Fruit fly (Drosophila melanogaster) whole organism, embryonic: Measurements from ENCODE around the gene CG42823.

Source experiments
- Adf1 ChIP-seq: fragments of 200-800 bp; sonication (Bioruptor generic); IDR thresholded peaks from 2 replicates; pipeline ENCODE4 v1.3.6; 2022; ENCODE audit warnings: missing biosample characterization, missing genetic modification characterization
- BtbVII ChIP-seq: fragments of 200-800 bp; sonication (Bioruptor generic); optimal IDR thresholded peaks from 3 replicates; lab custom pipeline; 2017; ENCODE audit warnings: missing biosample characterization, mild to moderate bottlenecking, missing genetic modification characterization
- CG10366 ChIP-seq: fragments of 200-800 bp; sonication (Bioruptor generic); IDR thresholded peaks from 2 replicates; pipeline ENCODE4 v1.3.6; 2022; ENCODE audit warnings: missing biosample characterization, missing genetic modification characterization
- CG12219 ChIP-seq: fragments of 200-800 bp; sonication (Bioruptor generic); optimal IDR thresholded peaks from 3 replicates; lab custom pipeline; 2018; ENCODE audit warnings: missing biosample characterization, mild to moderate bottlenecking, missing genetic modification characterization
- CG17612 ChIP-seq: fragments of 200-800 bp; sonication (Bioruptor generic); IDR thresholded peaks from 2 replicates; pipeline ENCODE4 v1.3.6; 2022; ENCODE audit warnings: missing biosample characterization, missing genetic modification characterization
- CG17802 ChIP-seq: fragments of 200-800 bp; sonication (Bioruptor generic); optimal IDR thresholded peaks from 2 replicates; lab custom pipeline; 2018; ENCODE audit warnings: missing biosample characterization, mild to moderate bottlenecking, missing genetic modification characterization, moderate library complexity
- CG34224 ChIP-seq: fragments of 200-800 bp; sonication (Bioruptor generic); IDR thresholded peaks from 3 replicates; pipeline ENCODE4 v1.3.6; 2022; ENCODE audit warnings: missing biosample characterization, missing genetic modification characterization; ENCODE audit not compliant: partially characterized antibody
- CG34376 ChIP-seq: fragments of 200-800 bp; sonication (Bioruptor generic); optimal IDR thresholded peaks from 2 replicates; lab custom pipeline; 2018; ENCODE audit warnings: missing biosample characterization, mild to moderate bottlenecking, missing genetic modification characterization
- CG8359 ChIP-seq: fragments of 200-800 bp; sonication (Bioruptor generic); optimal IDR thresholded peaks from 2 replicates; lab custom pipeline; 2017; ENCODE audit warnings: missing biosample characterization, mild to moderate bottlenecking, missing genetic modification characterization, borderline replicate concordance
- CG8944 ChIP-seq: fragments of 200-800 bp; sonication (Bioruptor generic); optimal IDR thresholded peaks from 3 replicates; lab custom pipeline; 2016; ENCODE audit warnings: missing biosample characterization, missing genetic modification characterization
- CG9609 ChIP-seq: fragments of 200-800 bp; sonication (Bioruptor generic); optimal IDR thresholded peaks from 3 replicates; lab custom pipeline; 2016; ENCODE audit warnings: missing biosample characterization, missing genetic modification characterization
- CG9817 ChIP-seq: fragments of 200-800 bp; sonication (Bioruptor generic); optimal IDR thresholded peaks from 2 replicates; lab custom pipeline; 2018; ENCODE audit warnings: missing biosample characterization, mild to moderate bottlenecking, missing genetic modification characterization, moderate library complexity
- Camta ChIP-seq: fragments of 200-800 bp; sonication (Bioruptor generic); optimal IDR thresholded peaks from 2 replicates; lab custom pipeline; 2016; ENCODE audit warnings: missing biosample characterization, missing genetic modification characterization
- D19A ChIP-seq: fragments of 200-800 bp; optimal IDR thresholded peaks from 3 replicates; lab custom pipeline; 2019; ENCODE audit warnings: missing biosample characterization, mild to moderate bottlenecking, missing genetic modification characterization, moderate library complexity
- Ets65A ChIP-seq: fragments of 200-800 bp; sonication (Bioruptor generic); peaks from one replicate; lab custom pipeline; 2016; ENCODE audit warnings: missing biosample characterization, missing genetic modification characterization
- Hr3 ChIP-seq: fragments of 200-800 bp; sonication (Bioruptor generic); optimal IDR thresholded peaks from 3 replicates; lab custom pipeline; 2016; ENCODE audit warnings: missing biosample characterization, missing genetic modification characterization
- Hr78 ChIP-seq, 2 experiments: fragments of 200-800 bp in 1 of 2; fragments of >200 bp in 1 of 2; sonication (Bioruptor generic) in 1 of 2; optimal IDR thresholded peaks; 2 replicates each; lab custom pipeline; 2017 to 2019; ENCODE audit warnings: missing biosample characterization in 2 of 2, missing genetic modification characterization in 2 of 2, mild to moderate bottlenecking in 1 of 2, moderate library complexity in 1 of 2
- Jarid2 ChIP-seq: fragments of 200-800 bp; sonication (Bioruptor generic); optimal IDR thresholded peaks from 3 replicates; lab custom pipeline; 2017; ENCODE audit warnings: mild to moderate bottlenecking, missing biosample characterization, missing genetic modification reagents, missing genetic modification characterization
- MBD-R2 ChIP-seq: fragments of 200-800 bp; sonication (Bioruptor generic); IDR thresholded peaks from 2 replicates; pipeline ENCODE4 v1.3.6; 2022; ENCODE audit warnings: missing biosample characterization, missing genetic modification characterization
- Meics ChIP-seq: fragments of 200-800 bp; sonication (Bioruptor generic); optimal IDR thresholded peaks from 2 replicates; lab custom pipeline; 2017; ENCODE audit warnings: missing biosample characterization, mild to moderate bottlenecking, missing genetic modification characterization
- NK7.1 ChIP-seq: fragments of 200-800 bp; sonication (Bioruptor generic); optimal IDR thresholded peaks from 3 replicates; lab custom pipeline; 2016; ENCODE audit warnings: missing biosample characterization, missing genetic modification characterization
- NfI ChIP-seq: fragments of 200-800 bp; sonication (Bioruptor generic); optimal IDR thresholded peaks from 3 replicates; lab custom pipeline; 2018; ENCODE audit warnings: missing biosample characterization, mild to moderate bottlenecking, missing genetic modification characterization, moderate library complexity
- Ptx1 ChIP-seq: fragments of 200-800 bp; sonication (Bioruptor generic); IDR thresholded peaks from 2 replicates; pipeline ENCODE4 v1.3.6; 2022; ENCODE audit warnings: missing biosample characterization, missing genetic modification characterization
- Sin3A ChIP-seq: fragments of >200 bp; optimal IDR thresholded peaks from 2 replicates; lab custom pipeline; 2018
- YL-1 ChIP-seq: fragments of 200-800 bp; sonication (Bioruptor generic); optimal IDR thresholded peaks from 3 replicates; lab custom pipeline; 2017; ENCODE audit warnings: missing biosample characterization, mild to moderate bottlenecking, missing genetic modification characterization
- abd-A ChIP-seq: fragments of 200-800 bp; sonication (Bioruptor generic); optimal IDR thresholded peaks from 3 replicates; lab custom pipeline; 2019; ENCODE audit warnings: missing biosample characterization, mild to moderate bottlenecking, missing genetic modification characterization, moderate library complexity
- ash1 ChIP-seq: fragments of 200-800 bp; sonication (Bioruptor generic); optimal IDR thresholded peaks from 2 replicates; lab custom pipeline; 2018; ENCODE audit warnings: missing biosample characterization, mild to moderate bottlenecking, missing genetic modification characterization
- bigmax ChIP-seq: fragments of 200-800 bp; sonication (Bioruptor generic); optimal IDR thresholded peaks from 2 replicates; lab custom pipeline; 2018; ENCODE audit warnings: missing biosample characterization, mild to moderate bottlenecking, missing genetic modification characterization
- btn ChIP-seq: fragments of 200-800 bp; sonication (Bioruptor generic); optimal IDR thresholded peaks from 2 replicates; lab custom pipeline; 2016; ENCODE audit warnings: missing biosample characterization, missing genetic modification characterization
- dmrt99B ChIP-seq: fragments of 200-800 bp; sonication (Bioruptor generic); optimal IDR thresholded peaks from 2 replicates; lab custom pipeline; 2018; ENCODE audit warnings: missing biosample characterization, mild to moderate bottlenecking, missing genetic modification characterization, moderate library complexity
- ewg ChIP-seq: fragments of 200-800 bp; sonication (Bioruptor generic); optimal IDR thresholded peaks from 3 replicates; lab custom pipeline; 2017; ENCODE audit warnings: mild to moderate bottlenecking, missing biosample characterization, missing genetic modification reagents, missing genetic modification characterization
- grn ChIP-seq: fragments of 200-800 bp; sonication (Bioruptor generic); optimal IDR thresholded peaks from 3 replicates; lab custom pipeline; 2017; ENCODE audit warnings: missing biosample characterization, missing genetic modification characterization
- jigr1 ChIP-seq: fragments of 200-800 bp; sonication (Bioruptor generic); IDR thresholded peaks from 3 replicates; pipeline ENCODE4 v1.3.6; 2022; ENCODE audit warnings: missing biosample characterization, missing genetic modification characterization
- knrl ChIP-seq: fragments of 200-800 bp; sonication (Bioruptor generic); IDR thresholded peaks from 3 replicates; pipeline ENCODE4 v1.3.6; 2022; ENCODE audit warnings: missing biosample characterization, missing genetic modification characterization; ENCODE audit not compliant: partially characterized antibody
- lmd ChIP-seq: fragments of 200-800 bp; sonication (Bioruptor generic); IDR thresholded peaks from 2 replicates; pipeline ENCODE4 v1.3.6; 2022; ENCODE audit warnings: missing biosample characterization, missing genetic modification characterization
- mam ChIP-seq: fragments of 200-800 bp; sonication (Bioruptor generic); optimal IDR thresholded peaks from 3 replicates; lab custom pipeline; 2016; ENCODE audit warnings: missing biosample characterization, missing genetic modification characterization
- nau ChIP-seq: fragments of 200-800 bp; sonication (Bioruptor generic); optimal IDR thresholded peaks from 3 replicates; lab custom pipeline; 2017; ENCODE audit warnings: missing biosample characterization, mild to moderate bottlenecking, missing genetic modification characterization, missing genetic modification reagents
- nom ChIP-seq: fragments of 200-800 bp; sonication (Bioruptor generic); optimal IDR thresholded peaks from 2 replicates; lab custom pipeline; 2017; ENCODE audit warnings: missing biosample characterization, missing genetic modification characterization, mild to moderate bottlenecking, moderate library complexity, missing genetic modification reagents
- p53 ChIP-seq: fragments of 200-800 bp; sonication (Bioruptor generic); optimal IDR thresholded peaks from 2 replicates; lab custom pipeline; 2016; ENCODE audit warnings: missing biosample characterization, missing genetic modification characterization
- repo ChIP-seq: fragments of 200-800 bp; sonication (Bioruptor generic); optimal IDR thresholded peaks from 2 replicates; lab custom pipeline; 2016; ENCODE audit warnings: missing biosample characterization, missing genetic modification characterization
- shn ChIP-seq: fragments of 200-800 bp; sonication (Bioruptor generic); optimal IDR thresholded peaks from 3 replicates; lab custom pipeline; 2016; ENCODE audit warnings: missing biosample characterization, missing genetic modification characterization
- slbo ChIP-seq: fragments of 200-800 bp; sonication (Bioruptor generic); IDR thresholded peaks from 2 replicates; pipeline ENCODE4 v1.3.6; 2022; ENCODE audit warnings: missing biosample characterization, missing genetic modification characterization
- slou ChIP-seq: fragments of 200-800 bp; sonication (Bioruptor generic); optimal IDR thresholded peaks from 3 replicates; lab custom pipeline; 2016; ENCODE audit warnings: missing biosample characterization, missing genetic modification characterization
- stc ChIP-seq: fragments of 200-800 bp; sonication (Bioruptor generic); IDR thresholded peaks from 2 replicates; pipeline ENCODE4 v1.3.6; 2022; ENCODE audit warnings: missing biosample characterization, missing genetic modification characterization
- sug ChIP-seq: fragments of 200-800 bp; optimal IDR thresholded peaks from 2 replicates; lab custom pipeline; 2019; ENCODE audit warnings: missing biosample characterization, mild to moderate bottlenecking, missing genetic modification characterization, moderate library complexity
- tin ChIP-seq: fragments of 200-800 bp; sonication (Bioruptor generic); optimal IDR thresholded peaks from 3 replicates; lab custom pipeline; 2016; ENCODE audit warnings: missing biosample characterization, missing genetic modification characterization
- ttk ChIP-seq: fragments of 200-800 bp; sonication (Bioruptor generic); IDR thresholded peaks from 2 replicates; pipeline ENCODE4 v2.1.2; 2022; ENCODE audit warnings: missing biosample characterization, missing genetic modification characterization
- tx ChIP-seq: fragments of 200-800 bp; sonication (Bioruptor generic); optimal IDR thresholded peaks from 2 replicates; lab custom pipeline; 2016; ENCODE audit warnings: missing biosample characterization, missing genetic modification characterization
- zfh1 ChIP-seq: fragments of 200-800 bp; sonication (Bioruptor generic); IDR thresholded peaks from 3 replicates; pipeline ENCODE4 v1.3.6; 2022; ENCODE audit warnings: missing biosample characterization, missing genetic modification characterization

Gene CG42823

dm6 chr3R:17385329-17386019, 19.4 kb downstream of the CG42823 start (continued):
- TF ChIP-seq CG9817 (tag; lab: Kevin White, UChicago) = peak; percentile 38
- TF ChIP-seq CG17612 (GFP tag; lab: Robert Waterston, UW) = no peak; the same call in 1 of the 2 replicates
- TF ChIP-seq shn (GFP tag; lab: Kevin White, UChicago) = peak; percentile 22
- no peak for TF ChIP-seq Hr78 (GFP tag; optimal IDR thresholded peaks at IDR 0.05; lab: Kevin White, UChicago)
- peak; percentile 17 for TF ChIP-seq nau (GFP tag; lab: Kevin White, UChicago)
- TF ChIP-seq jigr1 (GFP tag; lab: Robert Waterston, UW) = 0 out of 3 replicates have a peak, but pooled peaks have one; percentile 11
- TF ChIP-seq lmd = peak; percentile 64; the same call in 1 of the 2 replicates
- peak; percentile 46; the same call in 1 of the 2 replicates for TF ChIP-seq CG10366 (GFP tag; lab: Robert Waterston, UW)
- peak; percentile 84 for TF ChIP-seq mam (GFP tag; lab: Kevin White, UChicago)
- peak; percentile 9 for TF ChIP-seq CG17802 (tag; lab: Kevin White, UChicago)
- peak; percentile 58; the same call in 1 of the 2 replicates for TF ChIP-seq Ptx1 (GFP tag; lab: Robert Waterston, UW)
- TF ChIP-seq stc (GFP tag; lab: Robert Waterston, UW) = 0 out of 2 replicates have a peak, but pooled peaks have one; percentile 15
- peak; percentile 63 for TF ChIP-seq Sin3A
- TF ChIP-seq nom (GFP tag; lab: Kevin White, UChicago) = peak; percentile 47
- peak; percentile 12 for TF ChIP-seq D19A (tag; lab: Kevin White, UChicago)
- peak; percentile 74 for TF ChIP-seq YL-1 (GFP tag; lab: Kevin White, UChicago)
- peak; percentile 28 for TF ChIP-seq abd-A
- TF ChIP-seq slou (GFP tag; lab: Kevin White, UChicago) = no peak
- peak; percentile 69 for TF ChIP-seq tin (GFP tag; lab: Kevin White, UChicago)
- TF ChIP-seq Ets65A (GFP tag; lab: Kevin White, UChicago) = peak; percentile 98
- TF ChIP-seq tx = peak; percentile 66
- peak; percentile 28 for TF ChIP-seq Jarid2 (GFP tag; lab: Kevin White, UChicago)
- peak; percentile 74 for TF ChIP-seq CG9609 (GFP tag; lab: Kevin White, UChicago)
- peak; percentile 68 for TF ChIP-seq Meics
- peak; percentile 17 for TF ChIP-seq NK7.1 (GFP tag; lab: Kevin White, UChicago)
- TF ChIP-seq repo (GFP tag; lab: Kevin White, UChicago) = peak; percentile 58
- TF ChIP-seq CG34376 = peak; percentile 63
- peak; percentile 31 for TF ChIP-seq BtbVII
- peak; percentile 80 for TF ChIP-seq MBD-R2 (GFP tag; lab: Robert Waterston, UW)
- TF ChIP-seq CG12219 (GFP tag; lab: Kevin White, UChicago) = peak; percentile 19
- peak; percentile 2 for TF ChIP-seq Hr3
- peak; percentile 40 for TF ChIP-seq p53 (GFP tag; lab: Kevin White, UChicago)
- peak; percentile 61 for TF ChIP-seq dmrt99B
- no peak for TF ChIP-seq grn (GFP tag; lab: Kevin White, UChicago)
- TF ChIP-seq btn (GFP tag; lab: Kevin White, UChicago) = no peak
- peak; percentile 78 for TF ChIP-seq zfh1 (GFP tag; lab: Robert Waterston, UW)
- peak; percentile 38 for TF ChIP-seq bigmax (GFP tag; lab: Kevin White, UChicago)
- TF ChIP-seq knrl = peak; percentile 39; the same call in 1 of the 3 replicates
- TF ChIP-seq sug (tag; lab: Kevin White, UChicago) = peak; percentile 62
- TF ChIP-seq Adf1 (GFP tag; lab: Robert Waterston, UW) = peak; percentile 42; the same call in 1 of the 2 replicates
- TF ChIP-seq ewg (GFP tag; lab: Kevin White, UChicago) = peak; percentile 44
- no peak for TF ChIP-seq ash1 (GFP tag; lab: Kevin White, UChicago)
- TF ChIP-seq NfI (GFP tag; lab: Kevin White, UChicago) = peak; percentile 61
- TF ChIP-seq Camta (GFP tag; lab: Kevin White, UChicago) = peak; percentile 44
- TF ChIP-seq CG8944 (GFP tag; lab: Kevin White, UChicago) = peak; percentile 56
- TF ChIP-seq slbo (GFP tag; lab: Robert Waterston, UW) = peak; percentile 58
- peak; percentile 40; the same call in 1 of the 3 replicates for TF ChIP-seq CG34224 (GFP tag; lab: Robert Waterston, UW)
- TF ChIP-seq CG8359 (GFP tag; lab: Kevin White, UChicago) = peak; percentile 9
- peak; percentile 35; the same call in 1 of the 2 replicates for TF ChIP-seq ttk (GFP tag; lab: Robert Waterston, UW)
